Worm (Caenorhabditis elegans) whole organism, L2 larva: ENCODE measurements around the gene B0361.14.
"Not testable (repeated sequence)": the region's sequence is repeated elsewhere in the genome, so short reads cannot be mapped to it uniquely, and the experiment has no call there.

ENCODE experiments used
- dmd-4 ChIP-seq: sonication (generic microtip); optimal IDR thresholded peaks from 2 replicates; lab custom pipeline; 2017; ENCODE audit warnings: missing biosample characterization, missing genetic modification characterization
- lsy-2 ChIP-seq, 2 experiments: fragments of 150-350 bp in 1 of 2; sonication (generic microtip) in 1 of 2; optimal IDR thresholded peaks; 2 replicates each; lab custom pipeline; 2014 to 2017; ENCODE audit warnings: missing biosample characterization in 2 of 2, missing genetic modification characterization in 2 of 2
- nhr-21 ChIP-seq: fragments of 150-350 bp; optimal IDR thresholded peaks from 2 replicates; lab custom pipeline; 2014; ENCODE audit warnings: missing biosample characterization, missing genetic modification characterization

DNA sequence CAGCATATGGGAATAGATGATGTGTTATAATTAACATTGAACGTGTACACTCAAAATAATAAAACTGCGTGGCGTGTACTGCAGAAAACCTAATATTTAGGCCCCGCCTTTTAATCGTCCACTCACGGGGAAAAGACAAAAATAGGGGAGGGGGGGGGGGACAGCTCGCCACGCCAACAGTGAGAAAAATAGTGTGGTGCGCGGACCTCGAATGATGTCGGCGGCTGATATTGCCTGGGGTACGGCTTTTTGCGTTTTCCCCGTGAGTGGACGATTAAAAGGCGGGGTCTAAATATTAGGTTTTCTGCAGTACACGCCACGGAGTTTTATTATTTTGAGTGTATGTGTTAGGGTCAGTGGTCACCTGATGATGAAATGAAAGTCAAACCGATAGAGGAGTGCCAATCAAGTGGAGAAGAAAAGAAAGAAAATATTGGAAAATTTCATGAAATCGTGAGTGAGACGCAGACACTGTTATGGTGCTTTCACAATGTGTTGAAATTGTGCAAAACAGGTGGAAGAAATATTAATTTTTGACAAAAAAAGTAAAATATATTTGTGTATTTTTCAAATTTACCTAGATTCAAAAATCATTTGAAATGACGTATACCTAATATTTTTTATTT is 34.7 kb upstream of the B0361.14 start:
- not testable (repeated sequence) for TF ChIP-seq dmd-4; nhr-21 (tag; lab: Kevin White, UChicago)
- peak in 1 of 2 experiments; percentile 12 for TF ChIP-seq lsy-2 (tag; optimal IDR thresholded peaks at IDR 0.05; lab: Kevin White, UChicago)
